Fruit fly (Drosophila melanogaster) whole organism, embryonic: Measurements from ENCODE around the gene ninaE.
A peak's percentile ranks its signal among the peaks of the same experiment; 100 is the strongest.

Source experiments
- Atf-2 ChIP-seq: fragments of 200-800 bp; sonication (Bioruptor generic); optimal IDR thresholded peaks from 2 replicates; lab custom pipeline; 2016; ENCODE audit warnings: missing biosample characterization, missing genetic modification characterization
- Bteb2 ChIP-seq: fragments of 200-800 bp; sonication (Bioruptor generic); optimal IDR thresholded peaks from 2 replicates; lab custom pipeline; 2016; ENCODE audit warnings: missing biosample characterization, missing genetic modification characterization
- CG11560 ChIP-seq: fragments of 200-800 bp; sonication (Bioruptor generic); IDR thresholded peaks from 3 replicates; pipeline ENCODE4 v1.3.6; 2022; ENCODE audit warnings: missing biosample characterization, missing genetic modification characterization
- CG12071 ChIP-seq: fragments of 200-800 bp; sonication (Bioruptor generic); optimal IDR thresholded peaks from 3 replicates; lab custom pipeline; 2018; ENCODE audit warnings: missing biosample characterization, mild to moderate bottlenecking, missing genetic modification characterization
- CG14710 ChIP-seq: fragments of 200-800 bp; sonication (Bioruptor generic); optimal IDR thresholded peaks from 3 replicates; lab custom pipeline; 2019; ENCODE audit warnings: missing biosample characterization, mild to moderate bottlenecking, missing genetic modification characterization, moderate library complexity
- CG15011 ChIP-seq: fragments of 200-800 bp; sonication (Bioruptor generic); optimal IDR thresholded peaks from 3 replicates; lab custom pipeline; 2018; ENCODE audit warnings: missing biosample characterization, mild to moderate bottlenecking, missing genetic modification characterization
- CG1603 ChIP-seq: fragments of 200-800 bp; sonication (Bioruptor generic); optimal IDR thresholded peaks from 2 replicates; lab custom pipeline; 2019; ENCODE audit warnings: missing biosample characterization, mild to moderate bottlenecking, missing genetic modification characterization, moderate library complexity
- CG16813 ChIP-seq: fragments of 200-800 bp; sonication (Bioruptor generic); IDR thresholded peaks from 3 replicates; pipeline ENCODE4 v1.3.6; 2022; ENCODE audit warnings: missing biosample characterization, missing genetic modification characterization; ENCODE audit not compliant: partially characterized antibody
- CG17568 ChIP-seq: fragments of 200-800 bp; sonication (Bioruptor generic); optimal IDR thresholded peaks from 2 replicates; lab custom pipeline; 2018; ENCODE audit warnings: missing biosample characterization, mild to moderate bottlenecking, missing genetic modification characterization, moderate library complexity
- CG17612 ChIP-seq: fragments of 200-800 bp; sonication (Bioruptor generic); IDR thresholded peaks from 2 replicates; pipeline ENCODE4 v1.3.6; 2022; ENCODE audit warnings: missing biosample characterization, missing genetic modification characterization
- CG18011 ChIP-seq: fragments of 200-800 bp; sonication (Bioruptor generic); optimal IDR thresholded peaks from 2 replicates; lab custom pipeline; 2017; ENCODE audit warnings: missing biosample characterization, missing genetic modification characterization, mild to moderate bottlenecking, moderate library complexity, missing genotype
- CG2120 ChIP-seq: fragments of 200-800 bp; sonication (Bioruptor generic); optimal IDR thresholded peaks from 3 replicates; lab custom pipeline; 2016; ENCODE audit warnings: missing biosample characterization, missing genetic modification characterization
- CG30403 ChIP-seq: fragments of 200-800 bp; sonication (Bioruptor generic); optimal IDR thresholded peaks from 3 replicates; lab custom pipeline; 2016; ENCODE audit warnings: missing biosample characterization, missing genetic modification characterization
- CG31388 ChIP-seq: fragments of 200-800 bp; sonication (Bioruptor generic); optimal IDR thresholded peaks from 2 replicates; lab custom pipeline; 2016; ENCODE audit warnings: missing biosample characterization, missing genetic modification characterization
- CG3163 ChIP-seq: fragments of 200-800 bp; sonication (Bioruptor generic); optimal IDR thresholded peaks from 3 replicates; lab custom pipeline; 2016; ENCODE audit warnings: missing biosample characterization, missing genetic modification characterization
- CG34422 ChIP-seq: fragments of 200-800 bp; sonication (Bioruptor generic); IDR thresholded peaks from 3 replicates; pipeline ENCODE4 v1.3.6; 2022; ENCODE audit warnings: missing biosample characterization, missing genetic modification characterization
- CG4854 ChIP-seq: fragments of 200-800 bp; sonication (Bioruptor generic); optimal IDR thresholded peaks from 2 replicates; lab custom pipeline; 2016; ENCODE audit warnings: missing biosample characterization, missing genetic modification characterization, inconsistent platforms
- CG6689 ChIP-seq: fragments of 200-800 bp; sonication (Bioruptor generic); IDR thresholded peaks from 2 replicates; pipeline ENCODE4 v1.3.6; 2022; ENCODE audit warnings: missing biosample characterization, missing genetic modification characterization
- CG8359 ChIP-seq: fragments of 200-800 bp; sonication (Bioruptor generic); optimal IDR thresholded peaks from 2 replicates; lab custom pipeline; 2017; ENCODE audit warnings: missing biosample characterization, mild to moderate bottlenecking, missing genetic modification characterization, borderline replicate concordance
- CG9215 ChIP-seq: fragments of 200-800 bp; sonication (Bioruptor generic); IDR thresholded peaks from 2 replicates; pipeline ENCODE4 v1.3.6; 2022; ENCODE audit warnings: missing biosample characterization, missing genetic modification characterization
- CoRest ChIP-seq: fragments of 200-800 bp; sonication (Bioruptor generic); optimal IDR thresholded peaks from 3 replicates; lab custom pipeline; 2018; ENCODE audit warnings: missing biosample characterization, mild to moderate bottlenecking, missing genetic modification characterization, moderate library complexity
- Drgx ChIP-seq: fragments of 200-800 bp; sonication (Bioruptor generic); IDR thresholded peaks from 2 replicates; pipeline ENCODE4 v1.3.6; 2022; ENCODE audit warnings: missing biosample characterization, missing genetic modification characterization
- Eip74EF ChIP-seq, 2 experiments: fragments of 200-800 bp in 1 of 2; fragments of >200 bp in 1 of 2; sonication (Bioruptor generic) in 1 of 2; optimal IDR thresholded peaks; 2 replicates each; lab custom pipeline; 2017 to 2019; ENCODE audit warnings: missing biosample characterization in 2 of 2, missing genetic modification characterization in 2 of 2, mild to moderate bottlenecking in 1 of 2, moderate library complexity in 1 of 2
- HLHmδ ChIP-seq: fragments of 200-800 bp; sonication (Bioruptor generic); optimal IDR thresholded peaks from 2 replicates; lab custom pipeline; 2018; ENCODE audit warnings: missing biosample characterization, mild to moderate bottlenecking, missing genetic modification characterization, moderate library complexity
- Hr51 ChIP-seq, 2 experiments: fragments of 200-800 bp; sonication (Bioruptor generic); optimal IDR thresholded peaks; 2 replicates in 1 of 2; 3 replicates in 1 of 2; lab custom pipeline; 2016 to 2018; ENCODE audit warnings: missing biosample characterization in 2 of 2, missing genetic modification characterization in 2 of 2, mild to moderate bottlenecking in 1 of 2, moderate library complexity in 1 of 2
- Hsf ChIP-seq: fragments of 200-800 bp; sonication (Bioruptor generic); optimal IDR thresholded peaks from 3 replicates; lab custom pipeline; 2016; ENCODE audit warnings: missing biosample characterization, missing genetic modification characterization
- Lim3 ChIP-seq: fragments of 200-800 bp; sonication (Bioruptor generic); IDR thresholded peaks from 2 replicates; pipeline ENCODE4 v1.3.6; 2022; ENCODE audit warnings: missing biosample characterization, missing genetic modification characterization
- Med ChIP-seq: fragments of 200-800 bp; sonication (Bioruptor generic); peaks from one replicate; lab custom pipeline; 2016; ENCODE audit warnings: missing biosample characterization, missing genetic modification characterization, mild to moderate bottlenecking, inconsistent platforms, moderate library complexity
- Pdp1 ChIP-seq, 2 experiments: fragments of 200-800 bp; sonication (Bioruptor generic); optimal IDR thresholded peaks; 3 replicates each; lab custom pipeline; 2016; ENCODE audit warnings: missing biosample characterization in 2 of 2, missing genetic modification characterization in 2 of 2, mild to moderate bottlenecking in 1 of 2, moderate library complexity in 1 of 2
- Spps ChIP-seq: fragments of 200-800 bp; sonication (Bioruptor generic); optimal IDR thresholded peaks from 2 replicates; lab custom pipeline; 2018; ENCODE audit warnings: missing biosample characterization, mild to moderate bottlenecking, missing genetic modification characterization
- btn ChIP-seq: fragments of 200-800 bp; sonication (Bioruptor generic); optimal IDR thresholded peaks from 2 replicates; lab custom pipeline; 2016; ENCODE audit warnings: missing biosample characterization, missing genetic modification characterization
- crol ChIP-seq: fragments of 200-800 bp; sonication (Bioruptor generic); IDR thresholded peaks from 2 replicates; pipeline ENCODE4 v1.3.6; 2022; ENCODE audit warnings: missing biosample characterization, missing genetic modification characterization
- danr ChIP-seq: fragments of 200-800 bp; sonication (Bioruptor generic); IDR thresholded peaks from 2 replicates; pipeline ENCODE4 v1.3.6; 2022; ENCODE audit warnings: missing biosample characterization, missing genetic modification characterization
- ems ChIP-seq: fragments of 200-800 bp; sonication (Bioruptor generic); optimal IDR thresholded peaks from 3 replicates; lab custom pipeline; 2016; ENCODE audit warnings: missing biosample characterization, missing genetic modification characterization
- fd102C ChIP-seq: fragments of 200-800 bp; sonication (Bioruptor generic); optimal IDR thresholded peaks from 2 replicates; lab custom pipeline; 2018; ENCODE audit warnings: missing biosample characterization, mild to moderate bottlenecking, missing genetic modification characterization, moderate library complexity
- fd3F ChIP-seq: fragments of 200-800 bp; sonication (Bioruptor generic); optimal IDR thresholded peaks from 2 replicates; lab custom pipeline; 2018; ENCODE audit warnings: missing biosample characterization, mild to moderate bottlenecking, missing genetic modification characterization, moderate library complexity
- gcm2 ChIP-seq: fragments of 200-800 bp; sonication (Bioruptor generic); optimal IDR thresholded peaks from 2 replicates; lab custom pipeline; 2016; ENCODE audit warnings: missing biosample characterization, missing genetic modification characterization
- gt ChIP-seq: fragments of 200-800 bp; sonication (Bioruptor generic); IDR thresholded peaks from 2 replicates; pipeline ENCODE4 v1.3.6; 2022; ENCODE audit warnings: missing biosample characterization, missing genetic modification characterization
- ham ChIP-seq: fragments of 200-800 bp; sonication (Bioruptor generic); IDR thresholded peaks from 2 replicates; pipeline ENCODE4 v1.3.6; 2022; ENCODE audit warnings: missing biosample characterization, missing genetic modification characterization
- hbn ChIP-seq: fragments of 200-800 bp; sonication (Bioruptor generic); IDR thresholded peaks from 2 replicates; pipeline ENCODE4 v1.3.6; 2022; ENCODE audit warnings: missing biosample characterization, missing genetic modification characterization; ENCODE audit not compliant: partially characterized antibody
- hth ChIP-seq: fragments of >200 bp; optimal IDR thresholded peaks from 2 replicates; lab custom pipeline; 2017; ENCODE audit warnings: inconsistent platforms
- klu ChIP-seq: fragments of 200-800 bp; sonication (Bioruptor generic); IDR thresholded peaks from 2 replicates; pipeline ENCODE4 v1.3.6; 2022; ENCODE audit warnings: missing biosample characterization, missing genetic modification characterization
- lbe ChIP-seq: fragments of 200-800 bp; sonication (Bioruptor generic); optimal IDR thresholded peaks from 2 replicates; lab custom pipeline; 2016; ENCODE audit warnings: missing biosample characterization, mild to moderate bottlenecking, missing genetic modification characterization
- lmd ChIP-seq: fragments of 200-800 bp; sonication (Bioruptor generic); IDR thresholded peaks from 2 replicates; pipeline ENCODE4 v1.3.6; 2022; ENCODE audit warnings: missing biosample characterization, missing genetic modification characterization
- mam ChIP-seq: fragments of 200-800 bp; sonication (Bioruptor generic); optimal IDR thresholded peaks from 3 replicates; lab custom pipeline; 2016; ENCODE audit warnings: missing biosample characterization, missing genetic modification characterization
- pros ChIP-seq: fragments of 200-800 bp; sonication (Bioruptor generic); optimal IDR thresholded peaks from 3 replicates; lab custom pipeline; 2019; ENCODE audit warnings: missing biosample characterization, mild to moderate bottlenecking, missing genetic modification characterization, moderate library complexity
- pum ChIP-seq: fragments of 200-800 bp; sonication (Bioruptor generic); optimal IDR thresholded peaks from 2 replicates; lab custom pipeline; 2016; ENCODE audit warnings: missing biosample characterization, missing genetic modification characterization
- sens-2 ChIP-seq: fragments of 200-800 bp; sonication (Bioruptor generic); IDR thresholded peaks from 2 replicates; pipeline ENCODE4 v1.3.6; 2022; ENCODE audit warnings: missing biosample characterization, missing genetic modification characterization
- so ChIP-seq: fragments of 200-800 bp; sonication (Bioruptor generic); IDR thresholded peaks from 3 replicates; pipeline ENCODE4 v1.3.6; 2022; ENCODE audit warnings: missing biosample characterization, missing genetic modification characterization
- tap ChIP-seq: fragments of 200-800 bp; optimal IDR thresholded peaks from 3 replicates; lab custom pipeline; 2019; ENCODE audit warnings: missing biosample characterization, mild to moderate bottlenecking, missing genetic modification characterization, moderate library complexity
- usp ChIP-seq: fragments of >200 bp; optimal IDR thresholded peaks from 2 replicates; lab custom pipeline; 2017; ENCODE audit warnings: missing biosample characterization, missing genetic modification characterization

Gene ninaE

DNA sequence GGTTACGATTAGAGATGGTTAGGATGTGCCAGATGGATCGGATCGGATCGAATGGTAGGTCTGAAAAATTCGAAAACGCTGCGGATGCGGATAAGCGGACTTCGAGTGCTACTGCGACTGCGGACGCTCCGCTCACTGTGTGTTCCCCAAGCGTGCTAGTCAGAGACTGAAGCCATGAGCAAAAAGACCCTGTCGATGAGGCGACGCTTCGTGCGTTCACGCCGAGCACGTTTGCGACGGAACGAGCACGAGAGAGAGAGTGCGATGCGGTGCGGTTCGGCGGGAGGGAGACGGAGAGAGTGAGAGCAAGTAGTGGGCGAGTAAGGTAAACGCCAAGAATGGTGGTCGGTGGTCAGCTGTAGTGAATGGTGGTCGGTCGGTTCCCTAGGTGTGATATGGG lies 51.3 kb downstream of the ninaE start, which contains the start of gene bnl (continued):
- TF ChIP-seq CG17568 (GFP tag; lab: Kevin White, UChicago) (peak; percentile 16), fd102C (GFP tag; lab: Kevin White, UChicago) (peak; percentile 48), CG4854 (GFP tag; lab: Kevin White, UChicago) (no peak), Eip74EF (GFP tag; optimal IDR thresholded peaks at IDR 0.05; lab: Kevin White, UChicago) (peak in 1 of 2 experiments; percentile 62), CG11560 (tag; lab: Robert Waterston, UW) (no peak), klu (GFP tag; lab: Robert Waterston, UW) (peak; percentile 57; the same call in 1 of the 2 replicates), CoRest (tag; lab: Kevin White, UChicago) (peak; percentile 53), Drgx (GFP tag; lab: Robert Waterston, UW) (peak; percentile 70), Hsf (GFP tag; lab: Kevin White, UChicago) (no peak), usp (GFP tag; lab: Kevin White, UChicago) (no peak), pum (GFP tag; lab: Kevin White, UChicago) (no peak), CG17612 (GFP tag; lab: Robert Waterston, UW) (no peak), CG12071 (peak; percentile 71), CG9215 (no peak), CG18011 (GFP tag; lab: Kevin White, UChicago) (no peak), lmd (0 out of 2 replicates have a peak, but pooled peaks have one; percentile 16), HLHmδ (GFP tag; lab: Kevin White, UChicago) (peak; percentile 84), ham (GFP tag; lab: Robert Waterston, UW) (no peak), pros (GFP tag; lab: Kevin White, UChicago) (peak; percentile 49), gcm2 (GFP tag; lab: Kevin White, UChicago) (no peak), lbe (no peak), Bteb2 (GFP tag; lab: Kevin White, UChicago) (no peak), gt (GFP tag; lab: Robert Waterston, UW) (no peak), Hr51 (GFP tag; optimal IDR thresholded peaks at IDR 0.05; lab: Kevin White, UChicago) (peak in 1 of 2 experiments; percentile 11), CG31388 (GFP tag; lab: Kevin White, UChicago) (no peak), CG3163 (GFP tag; lab: Kevin White, UChicago) (peak; percentile 65), CG30403 (GFP tag; lab: Kevin White, UChicago) (no peak), ems (GFP tag; lab: Kevin White, UChicago) (peak; percentile 55), tap (peak; percentile 43), Pdp1 (GFP tag; optimal IDR thresholded peaks at IDR 0.05; lab: Kevin White, UChicago) (peak; percentile 8 to 47), CG34422 (GFP tag; lab: Robert Waterston, UW) (no peak; the same call in 2 of the 3 replicates), Atf-2 (peak; percentile 31), CG6689 (GFP tag; lab: Robert Waterston, UW) (no peak), btn (GFP tag; lab: Kevin White, UChicago) (peak; percentile 62), hth (lab: Kevin White, UChicago) (no peak), fd3F (GFP tag; lab: Kevin White, UChicago) (no peak), CG2120 (peak; percentile 21), CG1603 (tag; lab: Kevin White, UChicago) (peak; percentile 38), mam (GFP tag; lab: Kevin White, UChicago) (no peak), hbn (GFP tag; lab: Robert Waterston, UW) (no peak; the same call in 1 of the 2 replicates), Lim3 (GFP tag; lab: Robert Waterston, UW) (no peak), CG14710 (tag; lab: Kevin White, UChicago) (peak; percentile 3), CG8359 (GFP tag; lab: Kevin White, UChicago) (peak; percentile 86), sens-2 (GFP tag; lab: Robert Waterston, UW) (no peak), Spps (no peak), Med (peak; percentile 94), crol (peak; percentile 82), so (GFP tag; lab: Robert Waterston, UW) (peak; percentile 65; the same call in 1 of the 3 replicates), danr (no peak), CG16813 (GFP tag; lab: Robert Waterston, UW) (peak; percentile 45; the same call in 2 of the 3 replicates), CG15011 (GFP tag; lab: Kevin White, UChicago) (no peak)
